Worm (Caenorhabditis elegans): ENCODE results near the gene H12D21.11.

DNA sequence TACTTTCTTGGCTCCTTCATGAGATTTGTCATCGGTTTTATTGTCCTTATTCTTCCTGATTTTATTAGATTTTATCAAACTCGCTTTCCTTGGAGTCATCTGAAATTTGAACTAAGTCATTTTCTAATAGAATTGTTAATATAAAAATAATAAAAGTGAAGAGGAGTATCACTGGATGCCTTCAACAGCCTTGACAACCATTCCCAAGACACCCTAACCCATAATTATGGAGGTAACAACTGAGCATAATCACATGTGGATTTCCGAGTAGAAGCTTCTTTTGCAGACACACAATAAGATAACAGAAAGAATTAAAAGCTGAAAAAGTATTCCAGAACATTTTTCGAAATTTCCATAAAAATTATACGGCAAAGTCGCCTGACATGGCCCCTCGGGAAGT is 40.0 kb downstream of the H12D21.11 start, which contains the start of gene F02D8.9:
- no peak for TF ChIP-seq ceh-82 (tag; optimal IDR thresholded peaks at IDR 0.05)
- no peak for TF ChIP-seq zip-2 (tag; optimal IDR thresholded peaks at IDR 0.05)
- TF ChIP-seq ces-1 (GFP tag; optimal IDR thresholded peaks at IDR 0.05): no peak
- TF ChIP-seq unc-130 (GFP tag; optimal IDR thresholded peaks at IDR 0.05): no peak
- no peak for TF ChIP-seq lin-15B (tag; optimal IDR thresholded peaks at IDR 0.05)
- TF ChIP-seq mxl-2 (GFP tag; conservative IDR thresholded peaks at IDR 0.05): no peak
- no peak for TF ChIP-seq pqm-1 (tag; optimal IDR thresholded peaks at IDR 0.05)
- TF ChIP-seq Y75B8A.6 (GFP tag; IDR thresholded peaks at IDR 0.05): no peak
- TF ChIP-seq nhr-237 (tag; optimal IDR thresholded peaks at IDR 0.05): no peak
- no peak for TF ChIP-seq lir-3 (tag; optimal IDR thresholded peaks at IDR 0.05)
